Worm (Caenorhabditis elegans) whole organism, midembryonic: Measurements from ENCODE around the gene lgc-54.

Experiments
- cog-1 ChIP-seq: sonication (generic microtip); optimal IDR thresholded peaks from 2 replicates; lab custom pipeline; 2016; ENCODE audit warnings: missing genetic modification characterization, missing compliant biosample characterization
- flt-1 ChIP-seq: fragments of 200-800 bp; sonication (Bioruptor generic); IDR thresholded peaks from 2 replicates; pipeline ENCODE4 v1.3.6; 2022; ENCODE audit warnings: missing genetic modification characterization, missing compliant biosample characterization
- klf-2 ChIP-seq: fragments of 200-800 bp; sonication (Bioruptor generic); conservative IDR thresholded peaks from 2 replicates; pipeline ENCODE4 v1.3.6; 2022; ENCODE audit warnings: missing genetic modification reagents, missing genetic modification characterization, missing compliant biosample characterization
- med-1 ChIP-seq: sonication (generic microtip); optimal IDR thresholded peaks from 2 replicates; lab custom pipeline; 2017; ENCODE audit warnings: missing genetic modification characterization, mild to moderate bottlenecking, missing compliant biosample characterization, antibody characterized with exemption, missing genetic modification reagents; ENCODE audit not compliant: insufficient read depth
- tab-1 ChIP-seq: fragments of 200-800 bp; sonication (Bioruptor generic); IDR thresholded peaks from 2 replicates; pipeline ENCODE4 v1.3.6; 2022; ENCODE audit warnings: missing genetic modification characterization, missing compliant biosample characterization
- ztf-23 ChIP-seq: fragments of 200-800 bp; sonication (Bioruptor generic); IDR thresholded peaks from 2 replicates; pipeline ENCODE4 v1.3.6; 2022; ENCODE audit warnings: missing genetic modification reagents, missing genetic modification characterization, missing compliant biosample characterization
- ztf-29 ChIP-seq: fragments of 200-800 bp; sonication (Bioruptor generic); IDR thresholded peaks from 2 replicates; pipeline ENCODE4 v1.3.6; 2022; ENCODE audit warnings: missing genetic modification reagents, missing genetic modification characterization, missing compliant biosample characterization

DNA sequence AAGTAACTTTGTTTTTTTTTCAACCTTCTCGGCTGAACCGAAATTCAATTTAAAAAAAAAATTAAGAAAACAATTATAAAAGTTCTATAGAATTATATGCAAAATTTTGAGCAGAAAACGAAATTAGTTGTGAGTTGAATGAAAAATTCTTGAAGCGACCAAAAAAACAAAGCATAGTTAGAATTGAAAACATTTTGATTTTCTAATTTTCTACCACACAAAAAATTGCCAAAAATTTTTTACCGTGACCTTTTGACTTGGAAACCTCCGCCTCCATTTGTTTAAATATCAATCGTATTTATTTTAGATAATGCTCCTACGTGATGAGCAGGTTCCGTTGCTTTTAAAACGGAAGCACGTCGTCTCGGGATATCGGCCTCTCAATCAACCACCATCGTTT, 48.4 kb upstream of the lgc-54 start, which contains the start of gene K11C4.2:
- TF ChIP-seq ztf-29 (GFP tag; lab: Robert Waterston, UW) (no peak), klf-2 (GFP tag; lab: Robert Waterston, UW) (no peak), flt-1 (GFP tag; lab: Robert Waterston, UW) (no peak), tab-1 (GFP tag; lab: Robert Waterston, UW) (no peak), cog-1 (no peak), med-1 (GFP tag; lab: Kevin White, UChicago) (no peak), ztf-23 (GFP tag; lab: Robert Waterston, UW) (no peak)
